Fruit fly (Drosophila melanogaster) whole organism, embryonic: Measurements from ENCODE around the gene Fign.

ENCODE experiments used
- Abd-B ChIP-seq: fragments of 200-800 bp; sonication (Bioruptor generic); optimal IDR thresholded peaks from 2 replicates; lab custom pipeline; 2018; ENCODE audit warnings: missing biosample characterization, mild to moderate bottlenecking, missing genetic modification characterization, moderate library complexity
- Aef1 ChIP-seq: fragments of 200-800 bp; sonication (Bioruptor generic); IDR thresholded peaks from 3 replicates; pipeline ENCODE4 v1.3.6; 2022; ENCODE audit warnings: missing biosample characterization, missing genetic modification characterization
- Antp ChIP-seq: fragments of 200-800 bp; sonication (Bioruptor generic); optimal IDR thresholded peaks from 3 replicates; lab custom pipeline; 2016; ENCODE audit warnings: missing biosample characterization, missing genetic modification characterization
- Atf-2 ChIP-seq: fragments of 200-800 bp; sonication (Bioruptor generic); optimal IDR thresholded peaks from 2 replicates; lab custom pipeline; 2016; ENCODE audit warnings: missing biosample characterization, missing genetic modification characterization
- CG10209 ChIP-seq: fragments of 200-800 bp; sonication (Bioruptor generic); optimal IDR thresholded peaks from 3 replicates; lab custom pipeline; 2017; ENCODE audit warnings: missing biosample characterization, mild to moderate bottlenecking, missing genetic modification characterization, missing genetic modification reagents
- CG10565 ChIP-seq: fragments of 200-800 bp; sonication (Bioruptor generic); optimal IDR thresholded peaks from 3 replicates; lab custom pipeline; 2016; ENCODE audit warnings: missing biosample characterization, mild to moderate bottlenecking, missing genetic modification characterization
- CG10654 ChIP-seq: fragments of 200-800 bp; sonication (Bioruptor generic); optimal IDR thresholded peaks from 2 replicates; lab custom pipeline; 2016; ENCODE audit warnings: missing biosample characterization, missing genetic modification characterization
- CG12104 ChIP-seq: fragments of 200-800 bp; sonication (Bioruptor generic); optimal IDR thresholded peaks from 3 replicates; lab custom pipeline; 2016; ENCODE audit warnings: missing biosample characterization, missing genetic modification characterization
- CG12219 ChIP-seq: fragments of 200-800 bp; sonication (Bioruptor generic); optimal IDR thresholded peaks from 3 replicates; lab custom pipeline; 2018; ENCODE audit warnings: missing biosample characterization, mild to moderate bottlenecking, missing genetic modification characterization
- CG15479 ChIP-seq: fragments of 200-800 bp; sonication (Bioruptor generic); optimal IDR thresholded peaks from 3 replicates; lab custom pipeline; 2019; ENCODE audit warnings: missing biosample characterization, mild to moderate bottlenecking, missing genetic modification characterization, moderate library complexity
- CG1792 ChIP-seq: fragments of 200-800 bp; sonication (Bioruptor generic); optimal IDR thresholded peaks from 2 replicates; lab custom pipeline; 2016; ENCODE audit warnings: missing biosample characterization, missing genetic modification characterization
- CG18619 ChIP-seq: fragments of 200-800 bp; sonication (Bioruptor generic); optimal IDR thresholded peaks from 3 replicates; lab custom pipeline; 2017; ENCODE audit warnings: missing biosample characterization, mild to moderate bottlenecking, missing genetic modification characterization
- CG2712 ChIP-seq: fragments of 200-800 bp; optimal IDR thresholded peaks from 3 replicates; lab custom pipeline; 2019; ENCODE audit warnings: missing biosample characterization, mild to moderate bottlenecking, missing genetic modification characterization, moderate library complexity
- CG31365 ChIP-seq: fragments of 200-800 bp; sonication (Bioruptor generic); optimal IDR thresholded peaks from 2 replicates; lab custom pipeline; 2018; ENCODE audit warnings: missing biosample characterization, mild to moderate bottlenecking, missing genetic modification characterization
- CG42726 ChIP-seq: fragments of 200-800 bp; sonication (Bioruptor generic); IDR thresholded peaks from 2 replicates; pipeline ENCODE4 v1.3.6; 2022; ENCODE audit warnings: missing biosample characterization, missing genetic modification characterization; ENCODE audit not compliant: partially characterized antibody
- CG4424 ChIP-seq: fragments of 200-800 bp; sonication (Bioruptor generic); optimal IDR thresholded peaks from 3 replicates; lab custom pipeline; 2016; ENCODE audit warnings: missing biosample characterization, missing genetic modification characterization
- CG8089 ChIP-seq: fragments of 200-800 bp; sonication (Bioruptor generic); optimal IDR thresholded peaks from 3 replicates; lab custom pipeline; 2016; ENCODE audit warnings: missing biosample characterization, missing genetic modification characterization
- CG8765 ChIP-seq: fragments of 200-800 bp; sonication (Bioruptor generic); IDR thresholded peaks from 2 replicates; pipeline ENCODE4 v1.3.6; 2022; ENCODE audit warnings: missing biosample characterization, missing genetic modification characterization
- Camta ChIP-seq: fragments of 200-800 bp; sonication (Bioruptor generic); optimal IDR thresholded peaks from 2 replicates; lab custom pipeline; 2016; ENCODE audit warnings: missing biosample characterization, missing genetic modification characterization
- CkIIα-i1 ChIP-seq: fragments of 200-800 bp; sonication (Bioruptor generic); IDR thresholded peaks from 2 replicates; pipeline ENCODE4 v1.3.6; 2022; ENCODE audit warnings: missing biosample characterization, missing genetic modification characterization
- D ChIP-seq, 2 experiments: fragments of 200-800 bp in 1 of 2; fragments of >200 bp in 1 of 2; sonication (Bioruptor generic) in 1 of 2; optimal IDR thresholded peaks; 2 replicates in 1 of 2; 3 replicates in 1 of 2; lab custom pipeline; 2017; ENCODE audit warnings: mild to moderate bottlenecking in 1 of 2, missing biosample characterization in 1 of 2, missing genetic modification characterization in 1 of 2, missing genetic modification reagents in 1 of 2
- Doc3 ChIP-seq: fragments of 200-800 bp; sonication (Bioruptor generic); IDR thresholded peaks from 3 replicates; pipeline ENCODE4 v1.3.6; 2022; ENCODE audit warnings: missing biosample characterization, missing genetic modification characterization; ENCODE audit not compliant: partially characterized antibody
- Elba2 ChIP-seq: fragments of 200-800 bp; sonication (Bioruptor generic); optimal IDR thresholded peaks from 3 replicates; lab custom pipeline; 2016; ENCODE audit warnings: missing biosample characterization, missing genetic modification characterization
- Ets65A ChIP-seq: fragments of 200-800 bp; sonication (Bioruptor generic); peaks from one replicate; lab custom pipeline; 2016; ENCODE audit warnings: missing biosample characterization, missing genetic modification characterization
- HLH3B ChIP-seq: fragments of 200-800 bp; sonication (Bioruptor generic); IDR thresholded peaks from 2 replicates; pipeline ENCODE4 v1.3.6; 2022; ENCODE audit warnings: missing biosample characterization, missing genetic modification characterization
- HLH54F ChIP-seq: fragments of 200-800 bp; sonication (Bioruptor generic); optimal IDR thresholded peaks from 3 replicates; lab custom pipeline; 2016; ENCODE audit warnings: missing biosample characterization, missing genetic modification characterization
- Med ChIP-seq: fragments of 200-800 bp; sonication (Bioruptor generic); peaks from one replicate; lab custom pipeline; 2016; ENCODE audit warnings: missing biosample characterization, missing genetic modification characterization, mild to moderate bottlenecking, inconsistent platforms, moderate library complexity
- Six4 ChIP-seq: fragments of 200-800 bp; sonication (Bioruptor generic); optimal IDR thresholded peaks from 2 replicates; lab custom pipeline; 2016; ENCODE audit warnings: missing biosample characterization, missing genetic modification characterization
- ac ChIP-seq: fragments of 200-800 bp; sonication (Bioruptor generic); optimal IDR thresholded peaks from 3 replicates; lab custom pipeline; 2017; ENCODE audit warnings: missing biosample characterization, mild to moderate bottlenecking, missing genetic modification characterization
- bbx ChIP-seq: fragments of 200-800 bp; sonication (Bioruptor generic); IDR thresholded peaks from 2 replicates; pipeline ENCODE4 v1.3.6; 2022; ENCODE audit warnings: missing biosample characterization, missing genetic modification characterization; ENCODE audit not compliant: partially characterized antibody
- bsh ChIP-seq, 2 experiments: fragments of 200-800 bp; sonication (Bioruptor generic); optimal IDR thresholded peaks; 2 replicates each; lab custom pipeline; 2017 to 2018; ENCODE audit warnings: mild to moderate bottlenecking in 2 of 2, missing biosample characterization in 2 of 2, missing genetic modification characterization in 2 of 2, moderate library complexity in 1 of 2
- cas ChIP-seq: fragments of 200-800 bp; sonication (Bioruptor generic); IDR thresholded peaks from 2 replicates; pipeline ENCODE4 v1.3.6; 2022; ENCODE audit warnings: missing biosample characterization, missing genetic modification characterization
- cg ChIP-seq: fragments of 200-800 bp; sonication (Bioruptor generic); optimal IDR thresholded peaks from 3 replicates; lab custom pipeline; 2019; ENCODE audit warnings: missing biosample characterization, mild to moderate bottlenecking, missing genetic modification characterization, moderate library complexity
- corto ChIP-seq: fragments of 200-800 bp; sonication (Bioruptor generic); optimal IDR thresholded peaks from 2 replicates; lab custom pipeline; 2016; ENCODE audit warnings: missing biosample characterization, mild to moderate bottlenecking, missing genetic modification characterization, moderate library complexity
- dpn ChIP-seq, 2 experiments: fragments of 200-800 bp; sonication (Bioruptor generic); optimal IDR thresholded peaks; 3 replicates each; lab custom pipeline; 2016; ENCODE audit warnings: missing biosample characterization in 2 of 2, missing genetic modification characterization in 2 of 2
- emc ChIP-seq: fragments of 200-800 bp; sonication (Bioruptor generic); optimal IDR thresholded peaks from 2 replicates; lab custom pipeline; 2016; ENCODE audit warnings: missing biosample characterization, missing genetic modification characterization
- ems ChIP-seq: fragments of 200-800 bp; sonication (Bioruptor generic); optimal IDR thresholded peaks from 3 replicates; lab custom pipeline; 2016; ENCODE audit warnings: missing biosample characterization, missing genetic modification characterization
- fd64A ChIP-seq: fragments of 200-800 bp; sonication (Bioruptor generic); optimal IDR thresholded peaks from 3 replicates; lab custom pipeline; 2018; ENCODE audit warnings: missing biosample characterization, mild to moderate bottlenecking, missing genetic modification characterization
- fd96Cb ChIP-seq: fragments of 200-800 bp; sonication (Bioruptor generic); optimal IDR thresholded peaks from 2 replicates; lab custom pipeline; 2018; ENCODE audit warnings: missing biosample characterization, mild to moderate bottlenecking, missing genetic modification characterization, moderate library complexity
- gce ChIP-seq: fragments of 200-800 bp; sonication (Bioruptor generic); IDR thresholded peaks from 3 replicates; pipeline ENCODE4 v1.3.6; 2022; ENCODE audit warnings: missing biosample characterization, missing genetic modification characterization
- ken ChIP-seq: fragments of 200-800 bp; sonication (Bioruptor generic); IDR thresholded peaks from 3 replicates; pipeline ENCODE4 v1.3.6; 2022; ENCODE audit warnings: missing biosample characterization, missing genetic modification characterization
- luna ChIP-seq: fragments of 200-800 bp; sonication (Bioruptor generic); optimal IDR thresholded peaks from 2 replicates; lab custom pipeline; 2016; ENCODE audit warnings: missing biosample characterization, missing genetic modification characterization
- mirr ChIP-seq: fragments of 200-800 bp; sonication (Bioruptor generic); optimal IDR thresholded peaks from 3 replicates; lab custom pipeline; 2018; ENCODE audit warnings: missing biosample characterization, mild to moderate bottlenecking, missing genetic modification characterization
- slbo ChIP-seq: fragments of 200-800 bp; sonication (Bioruptor generic); IDR thresholded peaks from 2 replicates; pipeline ENCODE4 v1.3.6; 2022; ENCODE audit warnings: missing biosample characterization, missing genetic modification characterization
- slp2 ChIP-seq: fragments of 200-800 bp; sonication (Bioruptor generic); optimal IDR thresholded peaks from 2 replicates; lab custom pipeline; 2016; ENCODE audit warnings: missing biosample characterization, missing genetic modification characterization
- stc ChIP-seq: fragments of 200-800 bp; sonication (Bioruptor generic); IDR thresholded peaks from 2 replicates; pipeline ENCODE4 v1.3.6; 2022; ENCODE audit warnings: missing biosample characterization, missing genetic modification characterization
- wdn ChIP-seq: fragments of 200-800 bp; sonication (Bioruptor generic); IDR thresholded peaks from 2 replicates; pipeline ENCODE4 v1.3.6; 2022; ENCODE audit warnings: missing biosample characterization, missing genetic modification characterization
- zen ChIP-seq: fragments of 200-800 bp; sonication (Bioruptor generic); optimal IDR thresholded peaks from 3 replicates; lab custom pipeline; 2018; ENCODE audit warnings: missing biosample characterization, mild to moderate bottlenecking, missing genetic modification characterization, moderate library complexity
- zfh1 ChIP-seq: fragments of 200-800 bp; sonication (Bioruptor generic); IDR thresholded peaks from 3 replicates; pipeline ENCODE4 v1.3.6; 2022; ENCODE audit warnings: missing biosample characterization, missing genetic modification characterization

The Fign gene

DNA sequence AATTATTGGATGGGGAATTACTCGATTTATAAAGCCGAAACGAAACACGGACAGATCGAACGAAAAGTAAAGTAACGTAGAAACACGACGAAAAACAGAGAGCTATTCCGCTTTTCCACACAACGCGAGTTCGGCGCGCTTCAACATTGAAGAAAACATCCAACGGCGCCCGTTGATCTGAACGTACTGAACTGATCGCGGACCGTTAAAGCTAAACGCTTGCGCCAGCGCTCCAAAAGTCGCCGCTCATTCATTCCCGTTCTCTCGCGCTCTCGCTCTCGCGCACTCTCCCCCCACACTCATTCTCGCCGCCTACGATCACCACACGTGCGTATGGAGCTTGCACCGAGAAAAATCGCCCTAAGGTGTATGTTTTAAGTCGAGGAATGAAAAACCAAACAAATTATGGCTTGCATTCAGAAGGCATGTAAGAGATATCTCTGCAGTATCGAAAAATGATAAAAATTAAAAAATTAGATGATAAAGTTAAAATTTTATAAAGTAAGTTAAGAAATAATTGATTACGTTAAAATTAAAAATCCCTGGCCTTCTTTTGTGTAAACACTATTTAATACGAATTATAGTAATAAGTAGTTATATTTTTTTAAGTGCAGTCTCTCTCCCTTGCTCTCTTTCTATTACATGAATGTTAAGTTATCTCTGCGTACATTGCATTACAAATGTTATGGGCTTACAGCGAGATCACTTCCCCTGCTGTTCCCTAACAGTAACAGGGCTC, 35.1 kb upstream of the Fign start, which contains the start of gene E23 (continued):
- peak; percentile 82 for TF ChIP-seq CG31365 (tag; lab: Kevin White, UChicago)
- TF ChIP-seq CG1792 (GFP tag; lab: Kevin White, UChicago) = peak; percentile 86
- peak; percentile 94 for TF ChIP-seq gce (GFP tag; lab: Robert Waterston, UW)
- TF ChIP-seq CG8089 (GFP tag; lab: Kevin White, UChicago) = peak; percentile 92
- peak; percentile 96 for TF ChIP-seq slp2
- TF ChIP-seq luna = peak; percentile 80
- peak; percentile 95 for TF ChIP-seq cas (GFP tag; lab: Robert Waterston, UW)
- peak; percentile 89 for TF ChIP-seq CG10565 (GFP tag; lab: Kevin White, UChicago)
- peak; percentile 89 for TF ChIP-seq CG8765 (GFP tag; lab: Robert Waterston, UW)
- TF ChIP-seq emc (GFP tag; lab: Kevin White, UChicago) = peak; percentile 91
- peak; percentile 95 for TF ChIP-seq ems (GFP tag; lab: Kevin White, UChicago)
- peak; percentile 96 for TF ChIP-seq wdn (GFP tag; lab: Robert Waterston, UW)
- TF ChIP-seq cg (GFP tag; lab: Kevin White, UChicago) = peak; percentile 31
- TF ChIP-seq mirr = peak; percentile 90
- TF ChIP-seq zen (tag; lab: Kevin White, UChicago) = peak; percentile 96
- peak; percentile 99 for TF ChIP-seq fd96Cb
- no peak for TF ChIP-seq CG15479 (GFP tag; lab: Kevin White, UChicago)
- peak; percentile 98 for TF ChIP-seq slbo
- TF ChIP-seq HLH54F (GFP tag; lab: Kevin White, UChicago) = peak; percentile 97
- peak; percentile 96 for TF ChIP-seq CG12219 (GFP tag; lab: Kevin White, UChicago)
- peak; percentile 98 for TF ChIP-seq Six4 (GFP tag; lab: Kevin White, UChicago)
- TF ChIP-seq stc (GFP tag; lab: Robert Waterston, UW) = peak; percentile 98
- TF ChIP-seq CG10209 (GFP tag; lab: Kevin White, UChicago) = peak; percentile 99
- TF ChIP-seq Med (GFP tag; lab: Kevin White, UChicago) = peak; percentile 98
- TF ChIP-seq zfh1 = peak; percentile 98
- TF ChIP-seq bbx = peak; percentile 69; the same call in 1 of the 2 replicates
- TF ChIP-seq Ets65A = peak; percentile 99
- peak; percentile 77 for TF ChIP-seq corto
- peak; percentile 99 for TF ChIP-seq CG4424 (GFP tag; lab: Kevin White, UChicago)
- peak; percentile 96 for TF ChIP-seq Camta
- TF ChIP-seq Abd-B = peak; percentile 98
- TF ChIP-seq Elba2 (GFP tag; lab: Kevin White, UChicago) = peak; percentile 71
- TF ChIP-seq dpn (GFP tag; optimal IDR thresholded peaks at IDR 0.05; lab: Kevin White, UChicago) = peak; percentile 96 to 99
- peak; percentile 99 for TF ChIP-seq CG12104 (GFP tag; lab: Kevin White, UChicago)
- peak; percentile 97 for TF ChIP-seq ken (GFP tag; lab: Robert Waterston, UW)
- TF ChIP-seq bsh (GFP tag; optimal IDR thresholded peaks at IDR 0.05; lab: Kevin White, UChicago) = peak; percentile 97 to 99
- TF ChIP-seq CG2712 = peak; percentile 100
- no peak for TF ChIP-seq Doc3
- TF ChIP-seq CG42726 (GFP tag; lab: Robert Waterston, UW) = peak; percentile 58
- peak; percentile 95 for TF ChIP-seq Atf-2
- TF ChIP-seq Antp (GFP tag; lab: Kevin White, UChicago) = peak; percentile 92
- TF ChIP-seq CG10654 (GFP tag; lab: Kevin White, UChicago) = peak; percentile 98
- 0 out of 2 replicates have a peak, but pooled peaks have one; percentile 54 for TF ChIP-seq CkIIα-i1 (GFP tag; lab: Robert Waterston, UW)
- peak; percentile 92 for TF ChIP-seq fd64A (GFP tag; lab: Kevin White, UChicago)
- peak; percentile 98 for TF ChIP-seq HLH3B (GFP tag; lab: Robert Waterston, UW)
- no peak for TF ChIP-seq ac (GFP tag; lab: Kevin White, UChicago)
- peak; percentile 99 for TF ChIP-seq CG18619
- no peak for TF ChIP-seq D (optimal IDR thresholded peaks at IDR 0.05; lab: Kevin White, UChicago)
- peak; percentile 99 for TF ChIP-seq D (GFP tag; optimal IDR thresholded peaks at IDR 0.05; lab: Kevin White, UChicago)
- peak; percentile 98 for TF ChIP-seq Aef1
